Worm (Caenorhabditis elegans) whole organism, L2 larva: Measurements from ENCODE around the gene T04F3.3.

ENCODE experiments used
- C34F6.9 ChIP-seq: fragments of 150-350 bp; optimal IDR thresholded peaks from 2 replicates; lab custom pipeline; 2014; ENCODE audit warnings: missing biosample characterization, missing genetic modification characterization
- F13H6.1 ChIP-seq: sonication (generic microtip); optimal IDR thresholded peaks from 2 replicates; lab custom pipeline; 2016; ENCODE audit warnings: missing genetic modification characterization, missing compliant biosample characterization
- R02D3.7 ChIP-seq: fragments of 150-350 bp; optimal IDR thresholded peaks from 2 replicates; lab custom pipeline; 2014; ENCODE audit warnings: missing biosample characterization, missing genetic modification characterization
- Y55F3AM.14 ChIP-seq: fragments of 200-800 bp; sonication (Bioruptor generic); optimal IDR thresholded peaks from 2 replicates; lab custom pipeline; 2018; ENCODE audit warnings: mild to moderate bottlenecking, missing genetic modification characterization, missing compliant biosample characterization
- ZK546.5 ChIP-seq: sonication (generic microtip); optimal IDR thresholded peaks from 2 replicates; lab custom pipeline; 2017; ENCODE audit warnings: missing biosample characterization, missing genetic modification characterization
- alr-1 ChIP-seq: fragments of 150-350 bp; optimal IDR thresholded peaks from 2 replicates; lab custom pipeline; 2014; ENCODE audit warnings: missing biosample characterization, missing genetic modification characterization
- aly-2 ChIP-seq: fragments of 150-350 bp; optimal IDR thresholded peaks from 2 replicates; lab custom pipeline; 2014; ENCODE audit warnings: missing biosample characterization, missing genetic modification characterization
- ama-1 ChIP-seq: fragments of 150-350 bp; optimal IDR thresholded peaks from 2 replicates; lab custom pipeline; 2018; ENCODE audit warnings: inconsistent platforms
- blmp-1 ChIP-seq: sonication (generic microtip); optimal IDR thresholded peaks from 2 replicates; lab custom pipeline; 2017; ENCODE audit warnings: missing genetic modification characterization, mild to moderate bottlenecking, missing compliant biosample characterization, antibody characterized with exemption, moderate library complexity; ENCODE audit not compliant: insufficient read depth
- ceh-16 ChIP-seq: fragments of 150-350 bp; optimal IDR thresholded peaks from 2 replicates; lab custom pipeline; 2014; ENCODE audit warnings: missing biosample characterization, missing genetic modification characterization
- ceh-82 ChIP-seq: fragments of 150-350 bp; optimal IDR thresholded peaks from 2 replicates; lab custom pipeline; 2014; ENCODE audit warnings: missing biosample characterization, missing genetic modification characterization
- crh-2 ChIP-seq: sonication (generic microtip); optimal IDR thresholded peaks from 2 replicates; lab custom pipeline; 2017; ENCODE audit warnings: missing biosample characterization, missing genetic modification characterization
- dmd-4 ChIP-seq: sonication (generic microtip); optimal IDR thresholded peaks from 2 replicates; lab custom pipeline; 2017; ENCODE audit warnings: missing biosample characterization, missing genetic modification characterization
- egl-27 ChIP-seq: sonication (generic microtip); optimal IDR thresholded peaks from 3 replicates; lab custom pipeline; 2017; ENCODE audit warnings: missing biosample characterization, missing genetic modification reagents, missing genetic modification characterization
- elt-1 ChIP-seq: fragments of 150-350 bp; optimal IDR thresholded peaks from 2 replicates; lab custom pipeline; 2014; ENCODE audit warnings: missing biosample characterization, missing genetic modification characterization
- elt-3 ChIP-seq: sonication (generic microtip); optimal IDR thresholded peaks from 2 replicates; lab custom pipeline; 2017; ENCODE audit warnings: missing biosample characterization, missing genetic modification characterization
- fos-1 ChIP-seq: fragments of 150-350 bp; optimal IDR thresholded peaks from 2 replicates; lab custom pipeline; 2014; ENCODE audit warnings: missing biosample characterization, missing genetic modification characterization
- gmeb-1 ChIP-seq: fragments of 150-350 bp; optimal IDR thresholded peaks from 2 replicates; lab custom pipeline; 2014; ENCODE audit warnings: missing biosample characterization, missing genetic modification characterization
- lin-11 ChIP-seq: fragments of 150-350 bp; sonication (generic microtip); optimal IDR thresholded peaks from 2 replicates; lab custom pipeline; 2014; ENCODE audit warnings: missing biosample characterization, missing genetic modification characterization, inconsistent platforms, mixed read lengths
- lin-13 ChIP-seq: fragments of 150-350 bp; optimal IDR thresholded peaks from 2 replicates; lab custom pipeline; 2014; ENCODE audit warnings: missing biosample characterization, missing genetic modification reagents, missing genetic modification characterization
- lin-39 ChIP-seq: fragments of 150-350 bp; optimal IDR thresholded peaks from 2 replicates; lab custom pipeline; 2014; ENCODE audit warnings: missing biosample characterization, missing genetic modification reagents, missing genetic modification characterization
- lsy-2 ChIP-seq, 2 experiments: fragments of 150-350 bp in 1 of 2; sonication (generic microtip) in 1 of 2; optimal IDR thresholded peaks; 2 replicates each; lab custom pipeline; 2014 to 2017; ENCODE audit warnings: missing biosample characterization in 2 of 2, missing genetic modification characterization in 2 of 2
- mab-5 ChIP-seq: fragments of 150-350 bp; optimal IDR thresholded peaks from 2 replicates; lab custom pipeline; 2014; ENCODE audit warnings: missing biosample characterization, missing genetic modification characterization
- mbf-1 ChIP-seq: sonication (generic microtip); optimal IDR thresholded peaks from 2 replicates; lab custom pipeline; 2017; ENCODE audit warnings: missing biosample characterization, missing genetic modification characterization
- mdl-1 ChIP-seq, 2 experiments: fragments of 150-350 bp in 1 of 2; sonication (generic microtip) in 1 of 2; optimal IDR thresholded peaks; 2 replicates each; lab custom pipeline; 2017; ENCODE audit warnings: missing biosample characterization in 2 of 2, missing genetic modification characterization in 2 of 2
- nhr-10 ChIP-seq: sonication (generic microtip); optimal IDR thresholded peaks from 2 replicates; lab custom pipeline; 2017; ENCODE audit warnings: missing biosample characterization, missing genetic modification characterization
- nhr-11 ChIP-seq: fragments of 150-350 bp; optimal IDR thresholded peaks from 2 replicates; lab custom pipeline; 2014; ENCODE audit warnings: missing biosample characterization, missing genetic modification characterization
- nhr-12 ChIP-seq: fragments of 150-350 bp; optimal IDR thresholded peaks from 2 replicates; lab custom pipeline; 2014; ENCODE audit warnings: missing biosample characterization, missing genetic modification characterization
- nhr-129 ChIP-seq: fragments of 150-350 bp; optimal IDR thresholded peaks from 2 replicates; lab custom pipeline; 2014; ENCODE audit warnings: missing biosample characterization, missing genetic modification characterization
- nhr-21 ChIP-seq: fragments of 150-350 bp; optimal IDR thresholded peaks from 2 replicates; lab custom pipeline; 2014; ENCODE audit warnings: missing biosample characterization, missing genetic modification characterization
- nhr-23 ChIP-seq: fragments of 150-350 bp; optimal IDR thresholded peaks from 2 replicates; lab custom pipeline; 2014; ENCODE audit warnings: missing biosample characterization, missing genetic modification reagents, missing genetic modification characterization
- nhr-237 ChIP-seq: fragments of 150-350 bp; optimal IDR thresholded peaks from 2 replicates; lab custom pipeline; 2014; ENCODE audit warnings: missing biosample characterization, missing genetic modification characterization
- nhr-25 ChIP-seq: fragments of 150-350 bp; sonication (generic microtip); optimal IDR thresholded peaks from 3 replicates; lab custom pipeline; 2014; ENCODE audit warnings: missing biosample characterization, missing genetic modification characterization
- nhr-6 ChIP-seq: fragments of 150-350 bp; optimal IDR thresholded peaks from 2 replicates; lab custom pipeline; 2014; ENCODE audit warnings: missing biosample characterization, missing genetic modification characterization
- nhr-77 ChIP-seq: fragments of 150-350 bp; optimal IDR thresholded peaks from 2 replicates; lab custom pipeline; 2014; ENCODE audit warnings: missing biosample characterization, missing genetic modification characterization
- peb-1 ChIP-seq: fragments of 150-350 bp; optimal IDR thresholded peaks from 2 replicates; lab custom pipeline; 2014; ENCODE audit warnings: missing biosample characterization, missing genetic modification characterization
- sem-4 ChIP-seq: fragments of 150-350 bp; optimal IDR thresholded peaks from 2 replicates; lab custom pipeline; 2014; ENCODE audit warnings: missing biosample characterization, missing genetic modification reagents, missing genetic modification characterization
- skn-1 ChIP-seq: sonication (generic microtip); optimal IDR thresholded peaks from 2 replicates; lab custom pipeline; 2017; ENCODE audit warnings: missing biosample characterization, missing genetic modification characterization
- sma-3 ChIP-seq: sonication (generic microtip); optimal IDR thresholded peaks from 2 replicates; lab custom pipeline; 2016; ENCODE audit warnings: missing genetic modification reagents, missing genetic modification characterization, missing compliant biosample characterization
- sma-9 ChIP-seq, 2 experiments: fragments of 150-350 bp in 1 of 2; sonication (generic microtip) in 1 of 2; optimal IDR thresholded peaks; 2 replicates each; lab custom pipeline; 2014 to 2016; ENCODE audit warnings: missing genetic modification characterization in 2 of 2, mild to moderate bottlenecking in 1 of 2, missing biosample characterization in 1 of 2, missing compliant biosample characterization in 1 of 2, missing genetic modification reagents in 1 of 2, moderate library complexity in 1 of 2
- snpc-4 ChIP-seq: fragments of 150-350 bp; optimal IDR thresholded peaks from 2 replicates; lab custom pipeline; 2014; ENCODE audit warnings: missing biosample characterization, missing genetic modification characterization
- unc-39 ChIP-seq: fragments of 150-350 bp; optimal IDR thresholded peaks from 2 replicates; lab custom pipeline; 2014; ENCODE audit warnings: missing biosample characterization, missing genetic modification characterization
- unc-55 ChIP-seq: fragments of 150-350 bp; sonication (generic microtip); optimal IDR thresholded peaks from 3 replicates; lab custom pipeline; 2014; ENCODE audit warnings: missing biosample characterization, missing genetic modification reagents, missing genetic modification characterization
- unc-62 ChIP-seq: fragments of 150-350 bp; optimal IDR thresholded peaks from 2 replicates; lab custom pipeline; 2014; ENCODE audit warnings: missing biosample characterization, missing genetic modification reagents, missing genetic modification characterization
- zag-1 ChIP-seq: fragments of 150-350 bp; optimal IDR thresholded peaks from 2 replicates; lab custom pipeline; 2014; ENCODE audit warnings: missing biosample characterization, missing genetic modification characterization
- ztf-1 ChIP-seq: fragments of 200-800 bp; sonication (Bioruptor generic); conservative IDR thresholded peaks from 2 replicates; pipeline ENCODE4 v1.3.6; 2022; ENCODE audit warnings: missing genetic modification characterization, missing compliant biosample characterization
- ztf-11 ChIP-seq: sonication (generic microtip); optimal IDR thresholded peaks from 2 replicates; lab custom pipeline; 2017; ENCODE audit warnings: missing biosample characterization, missing genetic modification characterization
- ztf-4 ChIP-seq: fragments of 150-350 bp; optimal IDR thresholded peaks from 2 replicates; lab custom pipeline; 2014; ENCODE audit warnings: missing biosample characterization, missing genetic modification characterization

T04F3.3 gene

DNA sequence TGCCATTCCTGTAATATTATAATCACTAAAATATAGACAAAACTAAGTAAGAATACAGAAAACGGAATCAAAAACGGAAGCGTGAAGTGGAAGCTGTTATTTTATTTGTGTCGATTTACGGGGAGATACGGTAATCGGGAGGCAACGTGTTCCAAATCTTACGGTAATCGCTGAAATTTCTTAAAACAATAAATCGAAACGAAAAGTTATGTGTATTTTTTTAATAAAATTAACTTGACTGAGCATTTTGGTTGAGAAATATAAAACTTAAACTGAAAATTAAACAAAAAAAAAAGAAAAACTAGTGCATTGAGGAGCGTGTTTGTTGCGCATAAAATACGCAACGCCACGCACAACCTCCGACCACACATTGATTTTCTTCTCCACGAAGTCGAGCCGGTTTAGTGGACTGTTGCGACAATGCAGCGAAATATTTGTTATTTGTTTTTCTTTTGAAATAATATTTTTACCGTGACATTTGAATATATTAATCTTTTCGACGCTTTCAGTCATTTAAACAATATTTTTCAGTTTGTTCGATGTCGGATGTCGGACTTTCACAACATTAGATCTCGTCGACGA, 5.7 kb downstream of the T04F3.3 start, which contains the start of the genes F55A11.1 and syx-5:
F55A11.1 (minus strand) TSS at position 13 of the 582 bp plus-strand sequence.
syx-5 (plus strand) TSS at position 532 of the 582 bp plus-strand sequence.
- TF ChIP-seq ceh-82 (tag; lab: Kevin White, UChicago) (no peak), dmd-4 (peak; percentile 39), elt-3 (tag; lab: Kevin White, UChicago) (no peak), ztf-4 (tag; lab: Kevin White, UChicago) (peak; percentile 34), unc-62 (GFP tag; lab: Kevin White, UChicago) (peak; percentile 5), gmeb-1 (tag; lab: Kevin White, UChicago) (peak; percentile 87), nhr-21 (tag; lab: Kevin White, UChicago) (peak; percentile 90), alr-1 (no peak), sma-3 (peak; percentile 90), crh-2 (peak; percentile 95), lin-39 (tag; lab: Kevin White, UChicago) (no peak), lin-11 (no peak), ZK546.5 (peak; percentile 30), zag-1 (tag; lab: Kevin White, UChicago) (peak; percentile 22), aly-2 (tag; lab: Kevin White, UChicago) (no peak), peb-1 (tag; lab: Kevin White, UChicago) (no peak), nhr-10 (tag; lab: Kevin White, UChicago) (peak; percentile 13), mab-5 (peak; percentile 82), nhr-237 (peak; percentile 61), ceh-16 (tag; lab: Kevin White, UChicago) (no peak), nhr-129 (tag; lab: Kevin White, UChicago) (peak; percentile 57), blmp-1 (tag; lab: Kevin White, UChicago) (peak; percentile 30), snpc-4 (peak; percentile 45), Y55F3AM.14 (GFP tag; lab: Kevin White, UChicago) (peak; percentile 48), nhr-11 (tag; lab: Kevin White, UChicago) (no peak), skn-1 (peak; percentile 57), elt-1 (tag; lab: Kevin White, UChicago) (no peak), ztf-1 (no peak), mdl-1 (tag; optimal IDR thresholded peaks at IDR 0.05; lab: Kevin White, UChicago) (peak; percentile 23 to 73), lsy-2 (tag; optimal IDR thresholded peaks at IDR 0.05; lab: Kevin White, UChicago) (peak; percentile 100), fos-1 (tag; lab: Kevin White, UChicago) (peak; percentile 68), R02D3.7 (tag; lab: Kevin White, UChicago) (peak; percentile 96), lin-13 (GFP tag; lab: Kevin White, UChicago) (peak; percentile 86), ztf-11 (tag; lab: Kevin White, UChicago) (no peak), egl-27 (tag; lab: Kevin White, UChicago) (peak; percentile 62), sma-9 (GFP tag; optimal IDR thresholded peaks at IDR 0.05; lab: Kevin White, UChicago) (peak; percentile 81), sma-9 (tag; optimal IDR thresholded peaks at IDR 0.05; lab: Kevin White, UChicago) (no peak), nhr-77 (tag; lab: Kevin White, UChicago) (peak; percentile 41), nhr-12 (tag; lab: Kevin White, UChicago) (no peak), nhr-25 (tag; lab: Kevin White, UChicago) (peak; percentile 95), C34F6.9 (tag; lab: Kevin White, UChicago) (peak; percentile 96), sem-4 (tag; lab: Kevin White, UChicago) (peak; percentile 90), unc-55 (GFP tag; lab: Kevin White, UChicago) (peak; percentile 93), mbf-1 (tag; lab: Kevin White, UChicago) (peak; percentile 31), F13H6.1 (peak; percentile 90), nhr-6 (tag; lab: Kevin White, UChicago) (peak; percentile 90), unc-39 (tag; lab: Kevin White, UChicago) (no peak), ama-1 (lab: Kevin White, UChicago) (no peak), nhr-23 (tag; lab: Kevin White, UChicago) (no peak)
